Fruit fly (Drosophila melanogaster): ENCODE measurements around the gene CG5435.

CG5435 gene

dm6 chr2L:12475308-12475707 is 44.6 kb upstream of the CG5435 start (continued):
- peak; percentile 31 for TF ChIP-seq Blimp-1 (GFP tag; optimal IDR thresholded peaks at IDR 0.05)
- no peak for TF ChIP-seq dac (GFP tag; optimal IDR thresholded peaks at IDR 0.05)
- TF ChIP-seq CG32006 (GFP tag; optimal IDR thresholded peaks at IDR 0.05): no peak
- no peak for TF ChIP-seq fd85E (GFP tag; optimal IDR thresholded peaks at IDR 0.05)
- TF ChIP-seq CG6792 (GFP tag; optimal IDR thresholded peaks at IDR 0.05): peak; percentile 33
- TF ChIP-seq lz (GFP tag; optimal IDR thresholded peaks at IDR 0.05): no peak
- TF ChIP-seq vri (GFP tag; optimal IDR thresholded peaks at IDR 0.05): peak; percentile 86
- no peak for TF ChIP-seq acj6 (GFP tag; optimal IDR thresholded peaks at IDR 0.05)
- TF ChIP-seq ss (GFP tag; optimal IDR thresholded peaks at IDR 0.05): peak in 1 of 2 experiments; percentile 49
- TF ChIP-seq CG8119 (GFP tag; IDR thresholded peaks at IDR 0.05): no peak
- TF ChIP-seq Lpt (GFP tag; optimal IDR thresholded peaks at IDR 0.05): no peak
- TF ChIP-seq OdsH (GFP tag; optimal IDR thresholded peaks at IDR 0.05): no peak
- TF ChIP-seq Hr38 (GFP tag; optimal IDR thresholded peaks at IDR 0.05): no peak
- TF ChIP-seq fkh (GFP tag; optimal IDR thresholded peaks at IDR 0.05): peak; percentile 92
- TF ChIP-seq pdm3 (GFP tag; optimal IDR thresholded peaks at IDR 0.05): no peak
- no peak for TF ChIP-seq CG11902 (GFP tag; optimal IDR thresholded peaks at IDR 0.05)
- peak; percentile 4 for TF ChIP-seq CG34406 (GFP tag; optimal IDR thresholded peaks at IDR 0.05)
- TF ChIP-seq Ets96B (tag; optimal IDR thresholded peaks at IDR 0.05): no peak
- TF ChIP-seq CG31627 (GFP tag; optimal IDR thresholded peaks at IDR 0.05): no peak
- peak; percentile 61 for TF ChIP-seq Sox102F (GFP tag; optimal IDR thresholded peaks at IDR 0.05)
- TF ChIP-seq Smox (GFP tag; optimal IDR thresholded peaks at IDR 0.05): no peak
- no peak for TF ChIP-seq net (GFP tag; optimal IDR thresholded peaks at IDR 0.05)
- no peak for TF ChIP-seq CG11762 (GFP tag; optimal IDR thresholded peaks at IDR 0.05; ENCODE audit: insufficient read depth)
- TF ChIP-seq CG7368 (GFP tag; optimal IDR thresholded peaks at IDR 0.05): no peak
- TF ChIP-seq Met (GFP tag; optimal IDR thresholded peaks at IDR 0.05): peak; percentile 49
- no peak for TF ChIP-seq Hr39 (GFP tag; optimal IDR thresholded peaks at IDR 0.05)
- no peak for TF ChIP-seq CG3032 (tag; optimal IDR thresholded peaks at IDR 0.05)
- no peak for TF ChIP-seq CG10669 (GFP tag; optimal IDR thresholded peaks at IDR 0.05)
- peak; percentile 77 for TF ChIP-seq Eip93F (GFP tag; optimal IDR thresholded peaks at IDR 0.05)

dm6 chr2L:12474212-12474891 is 43.7 kb upstream of the CG5435 start:
- TF ChIP-seq eg (GFP tag; IDR thresholded peaks at IDR 0.05): no peak
- TF ChIP-seq Ets21C (GFP tag; optimal IDR thresholded peaks at IDR 0.05): no peak
- TF ChIP-seq fkh (GFP tag; optimal IDR thresholded peaks at IDR 0.05): peak; percentile 32
- TF ChIP-seq CG4318 (GFP tag; optimal IDR thresholded peaks at IDR 0.05): no peak
- no peak for TF ChIP-seq cyc (GFP tag; optimal IDR thresholded peaks at IDR 0.05)
- peak; percentile 48 for TF ChIP-seq vri (GFP tag; optimal IDR thresholded peaks at IDR 0.05)
- TF ChIP-seq CG15336 (GFP tag; IDR thresholded peaks at IDR 0.05): no peak
- TF ChIP-seq CG1621 (tag; optimal IDR thresholded peaks at IDR 0.05): no peak
- peak; percentile 27 for TF ChIP-seq CG6276 (GFP tag; optimal IDR thresholded peaks at IDR 0.05)
- no peak for TF ChIP-seq pdm3 (GFP tag; optimal IDR thresholded peaks at IDR 0.05)
- TF ChIP-seq Eip78C (GFP tag): peak; percentile 54
- TF ChIP-seq svp (GFP tag): peak; percentile 5
- TF ChIP-seq Met (GFP tag; optimal IDR thresholded peaks at IDR 0.05): no peak
- no peak for TF ChIP-seq CG3032 (tag; optimal IDR thresholded peaks at IDR 0.05)
- TF ChIP-seq CG6808 (GFP tag; optimal IDR thresholded peaks at IDR 0.05): no peak
- no peak for TF ChIP-seq CG8319 (GFP tag; optimal IDR thresholded peaks at IDR 0.05)
- TF ChIP-seq salr (GFP tag; optimal IDR thresholded peaks at IDR 0.05): no peak
- no peak for TF ChIP-seq CG34406 (GFP tag; optimal IDR thresholded peaks at IDR 0.05)
- no peak for TF ChIP-seq CG6163 (GFP tag; IDR thresholded peaks at IDR 0.05)
- TF ChIP-seq CG7368 (GFP tag; optimal IDR thresholded peaks at IDR 0.05): no peak
